Worm (Caenorhabditis elegans): ENCODE results near the gene T03D8.6.

- TF ChIP-seq ref-1 (GFP tag; conservative IDR thresholded peaks at IDR 0.05) (no peak), T22C8.4 (GFP tag; IDR thresholded peaks at IDR 0.05) (no peak), ztf-29 (GFP tag; IDR thresholded peaks at IDR 0.05) (no peak), cog-1 (tag; optimal IDR thresholded peaks at IDR 0.05) (peak; percentile 30), flt-1 (GFP tag; IDR thresholded peaks at IDR 0.05) (peak; percentile 29; the same call in 1 of the 2 replicates), tab-1 (GFP tag; IDR thresholded peaks at IDR 0.05) (no peak), ztf-23 (GFP tag; IDR thresholded peaks at IDR 0.05) (no peak), med-1 (GFP tag; optimal IDR thresholded peaks at IDR 0.05; ENCODE audit: insufficient read depth) (no peak), klf-2 (GFP tag; conservative IDR thresholded peaks at IDR 0.05) (no peak)
Measured at ce11 chrV:20832554-20832963, 12.4 kb upstream of the T03D8.6 start.
